Worm (Caenorhabditis elegans): ENCODE data around the gene dlc-1.

DNA sequence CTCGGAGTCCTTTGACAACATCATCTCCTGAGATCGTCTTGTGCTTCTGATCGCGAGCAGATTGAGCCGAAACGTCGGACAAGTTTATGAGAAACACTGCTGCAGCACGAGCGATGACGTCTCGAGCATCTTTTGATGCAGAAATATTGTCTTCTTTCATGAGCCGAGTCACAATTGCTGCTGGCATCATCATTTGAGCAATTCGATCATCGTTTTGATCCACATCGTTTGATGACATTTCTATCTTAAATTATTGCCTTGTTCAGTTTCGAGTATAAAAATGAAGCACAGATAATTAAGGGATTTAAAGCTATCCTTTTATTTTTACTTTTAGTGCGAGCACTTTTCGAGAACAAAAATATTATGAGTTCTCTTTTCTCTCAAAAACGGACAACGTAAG lies 969 bp downstream of the dlc-1 start, which contains the start of gene T26A5.8:
- TF ChIP-seq nhr-76 (tag; optimal IDR thresholded peaks at IDR 0.05), result no peak
- TF ChIP-seq nhr-25 (tag; optimal IDR thresholded peaks at IDR 0.05), result no peak
- no peak for TF ChIP-seq nhr-11 (tag; optimal IDR thresholded peaks at IDR 0.05)
- no peak for TF ChIP-seq fkh-10 (GFP tag; optimal IDR thresholded peaks at IDR 0.05)
- TF ChIP-seq unc-62 (GFP tag; optimal IDR thresholded peaks at IDR 0.05), result no peak
- TF ChIP-seq fos-1 (tag; optimal IDR thresholded peaks at IDR 0.05), result no peak
- TF ChIP-seq ceh-28 (tag; optimal IDR thresholded peaks at IDR 0.05), result no peak

Measured in whole organism, L3 larva.